Worm (Caenorhabditis elegans) whole organism, L2 larva: ENCODE data around the gene T26H8.4.
"Not testable (repeated sequence)": the region's sequence is repeated elsewhere in the genome, so short reads cannot be mapped to it uniquely, and the experiment has no call there.

Source experiments
- ama-1 ChIP-seq: fragments of 150-350 bp; optimal IDR thresholded peaks from 2 replicates; lab custom pipeline; 2018; ENCODE audit warnings: inconsistent platforms
- ceh-16 ChIP-seq: fragments of 150-350 bp; optimal IDR thresholded peaks from 2 replicates; lab custom pipeline; 2014; ENCODE audit warnings: missing biosample characterization, missing genetic modification characterization
- lin-13 ChIP-seq: fragments of 150-350 bp; optimal IDR thresholded peaks from 2 replicates; lab custom pipeline; 2014; ENCODE audit warnings: missing biosample characterization, missing genetic modification reagents, missing genetic modification characterization
- nhr-25 ChIP-seq: fragments of 150-350 bp; sonication (generic microtip); optimal IDR thresholded peaks from 3 replicates; lab custom pipeline; 2014; ENCODE audit warnings: missing biosample characterization, missing genetic modification characterization
- sma-3 ChIP-seq: sonication (generic microtip); optimal IDR thresholded peaks from 2 replicates; lab custom pipeline; 2016; ENCODE audit warnings: missing genetic modification reagents, missing genetic modification characterization, missing compliant biosample characterization
- unc-62 ChIP-seq: fragments of 150-350 bp; optimal IDR thresholded peaks from 2 replicates; lab custom pipeline; 2014; ENCODE audit warnings: missing biosample characterization, missing genetic modification reagents, missing genetic modification characterization

DNA sequence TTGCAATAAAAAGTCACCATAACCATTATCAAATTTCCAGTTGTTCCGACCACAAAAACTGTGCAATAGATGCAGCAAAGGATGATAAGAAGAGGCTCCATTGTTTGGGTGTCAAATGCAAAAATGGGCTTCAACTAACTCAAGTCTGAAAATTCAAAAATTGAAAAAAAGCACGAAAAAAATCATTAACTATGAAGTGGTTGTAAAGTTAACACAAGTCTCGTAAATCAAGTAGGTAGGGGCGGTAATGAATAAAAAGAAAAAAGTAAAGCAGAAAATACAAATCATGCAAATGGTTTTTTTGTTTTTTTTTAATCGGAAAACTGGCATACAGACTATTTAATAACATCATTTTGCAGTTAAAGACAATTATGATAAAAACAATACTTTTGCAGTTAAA lies 50.0 kb downstream of the T26H8.4 start, which contains the start of gene srsx-39:
- TF ChIP-seq sma-3 (GFP tag; lab: Kevin White, UChicago); nhr-25 (tag; lab: Kevin White, UChicago); lin-13 (GFP tag; lab: Kevin White, UChicago); ceh-16 (tag; lab: Kevin White, UChicago); unc-62 (GFP tag; lab: Kevin White, UChicago); ama-1: not testable (repeated sequence)
